Fruit fly (Drosophila melanogaster) S2 (cell line): ENCODE measurements around the gene CG10055.

ENCODE experiments used
- CG8478 ChIP-seq: fragments of >200 bp; optimal IDR thresholded peaks from 2 replicates; lab custom pipeline; 2018
- CTCF ChIP-seq, 2 experiments: fragments of >200 bp; optimal IDR thresholded peaks; 2 replicates each; lab custom pipeline; 2018

CG10055 gene

dm6 chr3R:7186242-7187092 lies at the start of gene CG10055, which contains the start of gene lap:
Gene CG10055, minus strand, starts transcription at chr3R:7186673.
Gene lap, plus strand, starts transcription at chr3R:7186994.
- no peak for TF ChIP-seq CTCF (optimal IDR thresholded peaks at IDR 0.05; lab: Kevin White, UChicago)
- TF ChIP-seq CG8478 (lab: Kevin White, UChicago) = no peak

dm6 chr3R:7223972-7224464 lies 37.5 kb upstream of the CG10055 start, which contains the start of gene thw:
Gene thw, plus strand, starts transcription at chr3R:7224414.
- TF ChIP-seq CG8478 (lab: Kevin White, UChicago) (no peak), CTCF (optimal IDR thresholded peaks at IDR 0.05; lab: Kevin White, UChicago) (no peak)

dm6 chr3R:7219605-7220004 lies 33.1 kb upstream of the CG10055 start, which contains the start of gene CG14605:
Gene CG14605, minus strand, starts transcription at chr3R:7219705.
- TF ChIP-seq CTCF (optimal IDR thresholded peaks at IDR 0.05; lab: Kevin White, UChicago) (no peak), CG8478 (lab: Kevin White, UChicago) (no peak)

dm6 chr3R:7216924-7217529 lies 30.6 kb upstream of the CG10055 start, which contains the start of gene CG14606:
Gene CG14606, minus strand, starts transcription at chr3R:7217083.
- no peak for TF ChIP-seq CG8478 (lab: Kevin White, UChicago)
- TF ChIP-seq CTCF (optimal IDR thresholded peaks at IDR 0.05; lab: Kevin White, UChicago) = no peak

dm6 chr3R:7208331-7208730 lies 21.9 kb upstream of the CG10055 start, which contains the start of gene CG1288:
Gene CG1288, minus strand, starts transcription at chr3R:7208431.
- TF ChIP-seq CTCF (optimal IDR thresholded peaks at IDR 0.05; lab: Kevin White, UChicago) (no peak), CG8478 (lab: Kevin White, UChicago) (no peak)

- TF ChIP-seq CG8478 (lab: Kevin White, UChicago) (no peak), CTCF (optimal IDR thresholded peaks at IDR 0.05; lab: Kevin White, UChicago) (no peak)
These were observed 14.2 kb upstream of the CG10055 start, which contains the start of gene CG14609 for dm6 chr3R:7200670-7201069. Gene CG14609, plus strand, starts transcription at chr3R:7200970.

dm6 chr3R:7199849-7200248 lies 13.4 kb upstream of the CG10055 start:
- no peak for TF ChIP-seq CTCF (optimal IDR thresholded peaks at IDR 0.05; lab: Kevin White, UChicago)
- TF ChIP-seq CG8478 (lab: Kevin White, UChicago) = no peak

dm6 chr3R:7188697-7189096 lies 2.2 kb upstream of the CG10055 start:
- no peak for TF ChIP-seq CG8478 (lab: Kevin White, UChicago)
- TF ChIP-seq CTCF (optimal IDR thresholded peaks at IDR 0.05; lab: Kevin White, UChicago) = no peak

dm6 chr3R:7187989-7188388 lies 1.5 kb upstream of the CG10055 start:
- TF ChIP-seq CTCF (optimal IDR thresholded peaks at IDR 0.05; lab: Kevin White, UChicago) = no peak
- TF ChIP-seq CG8478 (lab: Kevin White, UChicago) = no peak

dm6 chr3R:7187093-7187912 lies 830 bp upstream of the CG10055 start:
- TF ChIP-seq CG8478 (lab: Kevin White, UChicago) (no peak), CTCF (optimal IDR thresholded peaks at IDR 0.05; lab: Kevin White, UChicago) (peak in 1 of 2 experiments; percentile 1)

dm6 chr3R:7174755-7175154 lies 11.7 kb downstream of the CG10055 start:
- TF ChIP-seq CG8478 (lab: Kevin White, UChicago) (no peak), CTCF (optimal IDR thresholded peaks at IDR 0.05; lab: Kevin White, UChicago) (no peak)

dm6 chr3R:7172978-7173377 lies 13.5 kb downstream of the CG10055 start:
- no peak for TF ChIP-seq CG8478 (lab: Kevin White, UChicago)
- no peak for TF ChIP-seq CTCF (optimal IDR thresholded peaks at IDR 0.05; lab: Kevin White, UChicago)

dm6 chr3R:7171384-7172099 lies 14.9 kb downstream of the CG10055 start:
- TF ChIP-seq CTCF (optimal IDR thresholded peaks at IDR 0.05; lab: Kevin White, UChicago) = no peak
- TF ChIP-seq CG8478 (lab: Kevin White, UChicago) = no peak
